Fruit fly (Drosophila melanogaster) whole organism, embryonic: ENCODE data around the gene HDAC3.
A peak's percentile ranks its signal among the peaks of the same experiment; 100 is the strongest.

Source experiments
- B-H2 ChIP-seq: fragments of 200-800 bp; sonication (Bioruptor generic); optimal IDR thresholded peaks from 2 replicates; lab custom pipeline; 2018; ENCODE audit warnings: missing biosample characterization, mild to moderate bottlenecking, missing genetic modification characterization
- BEAF-32 ChIP-seq: fragments of 200-800 bp; sonication (Bioruptor generic); optimal IDR thresholded peaks from 3 replicates; lab custom pipeline; 2017; ENCODE audit warnings: missing biosample characterization, missing genetic modification characterization, mild to moderate bottlenecking, moderate library complexity, missing genetic modification reagents
- CG12391 ChIP-seq: fragments of 200-800 bp; sonication (Bioruptor generic); optimal IDR thresholded peaks from 3 replicates; lab custom pipeline; 2018; ENCODE audit warnings: missing biosample characterization, mild to moderate bottlenecking, missing genetic modification characterization, moderate library complexity
- CG14710 ChIP-seq: fragments of 200-800 bp; sonication (Bioruptor generic); optimal IDR thresholded peaks from 3 replicates; lab custom pipeline; 2019; ENCODE audit warnings: missing biosample characterization, mild to moderate bottlenecking, missing genetic modification characterization, moderate library complexity
- CG14965 ChIP-seq: fragments of 200-800 bp; sonication (Bioruptor generic); optimal IDR thresholded peaks from 2 replicates; lab custom pipeline; 2016; ENCODE audit warnings: missing biosample characterization, missing genetic modification characterization, borderline replicate concordance
- CG16813 ChIP-seq: fragments of 200-800 bp; sonication (Bioruptor generic); IDR thresholded peaks from 3 replicates; pipeline ENCODE4 v1.3.6; 2022; ENCODE audit warnings: missing biosample characterization, missing genetic modification characterization; ENCODE audit not compliant: partially characterized antibody
- CG2120 ChIP-seq: fragments of 200-800 bp; sonication (Bioruptor generic); optimal IDR thresholded peaks from 3 replicates; lab custom pipeline; 2016; ENCODE audit warnings: missing biosample characterization, missing genetic modification characterization
- CG2129 ChIP-seq: fragments of 200-800 bp; sonication (Bioruptor generic); IDR thresholded peaks from 2 replicates; pipeline ENCODE4 v1.3.6; 2022; ENCODE audit warnings: missing biosample characterization, missing genetic modification characterization; ENCODE audit not compliant: partially characterized antibody
- CG34376 ChIP-seq: fragments of 200-800 bp; sonication (Bioruptor generic); optimal IDR thresholded peaks from 2 replicates; lab custom pipeline; 2018; ENCODE audit warnings: missing biosample characterization, mild to moderate bottlenecking, missing genetic modification characterization
- CG3838 ChIP-seq: fragments of 200-800 bp; sonication (Bioruptor generic); optimal IDR thresholded peaks from 3 replicates; lab custom pipeline; 2016; ENCODE audit warnings: missing biosample characterization, missing genetic modification characterization
- CG6654 ChIP-seq: fragments of 200-800 bp; sonication (Bioruptor generic); optimal IDR thresholded peaks from 2 replicates; lab custom pipeline; 2017; ENCODE audit warnings: missing biosample characterization, mild to moderate bottlenecking, missing genetic modification characterization
- CG7556 ChIP-seq: fragments of 200-800 bp; sonication (Bioruptor generic); optimal IDR thresholded peaks from 2 replicates; lab custom pipeline; 2017; ENCODE audit warnings: missing biosample characterization, mild to moderate bottlenecking, missing genetic modification characterization
- CG7745 ChIP-seq: fragments of 200-800 bp; sonication (Bioruptor generic); optimal IDR thresholded peaks from 2 replicates; lab custom pipeline; 2018; ENCODE audit warnings: missing biosample characterization, mild to moderate bottlenecking, missing genetic modification characterization, moderate library complexity
- CG8290 ChIP-seq, 3 experiments: fragments of 200-800 bp; sonication (Bioruptor generic); optimal IDR thresholded peaks; 2 replicates each; lab custom pipeline; 2016 to 2019; ENCODE audit warnings: missing biosample characterization in 3 of 3, missing genetic modification characterization in 3 of 3, mild to moderate bottlenecking in 2 of 3, moderate library complexity in 1 of 3
- CG8359 ChIP-seq: fragments of 200-800 bp; sonication (Bioruptor generic); optimal IDR thresholded peaks from 2 replicates; lab custom pipeline; 2017; ENCODE audit warnings: missing biosample characterization, mild to moderate bottlenecking, missing genetic modification characterization, borderline replicate concordance
- CG9609 ChIP-seq: fragments of 200-800 bp; sonication (Bioruptor generic); optimal IDR thresholded peaks from 3 replicates; lab custom pipeline; 2016; ENCODE audit warnings: missing biosample characterization, missing genetic modification characterization
- D19A ChIP-seq: fragments of 200-800 bp; optimal IDR thresholded peaks from 3 replicates; lab custom pipeline; 2019; ENCODE audit warnings: missing biosample characterization, mild to moderate bottlenecking, missing genetic modification characterization, moderate library complexity
- D19B ChIP-seq: fragments of 200-800 bp; sonication (Bioruptor generic); optimal IDR thresholded peaks from 2 replicates; lab custom pipeline; 2017; ENCODE audit warnings: missing biosample characterization, mild to moderate bottlenecking, missing genetic modification characterization
- Doc2 ChIP-seq: fragments of 200-800 bp; sonication (Bioruptor generic); IDR thresholded peaks from 2 replicates; pipeline ENCODE4 v1.3.6; 2022; ENCODE audit warnings: missing biosample characterization, missing genetic modification characterization
- Dp ChIP-seq: fragments of 200-800 bp; sonication (Bioruptor generic); optimal IDR thresholded peaks from 2 replicates; lab custom pipeline; 2018; ENCODE audit warnings: missing biosample characterization, mild to moderate bottlenecking, missing genetic modification characterization, moderate library complexity
- Ets97D ChIP-seq: fragments of 200-800 bp; sonication (Bioruptor generic); optimal IDR thresholded peaks from 3 replicates; lab custom pipeline; 2016; ENCODE audit warnings: missing biosample characterization, missing genetic modification characterization
- Gsc ChIP-seq: fragments of 200-800 bp; sonication (Bioruptor generic); IDR thresholded peaks from 2 replicates; pipeline ENCODE4 v1.3.6; 2022; ENCODE audit warnings: missing biosample characterization, missing genetic modification characterization
- Gug ChIP-seq: fragments of 200-800 bp; sonication (Bioruptor generic); IDR thresholded peaks from 4 replicates; pipeline ENCODE4 v1.3.6; 2022; ENCODE audit warnings: missing biosample characterization, missing genetic modification characterization
- H15 ChIP-seq: fragments of 200-800 bp; sonication (Bioruptor generic); IDR thresholded peaks from 3 replicates; pipeline ENCODE4 v1.3.6; 2022; ENCODE audit warnings: missing biosample characterization, missing genetic modification characterization
- HHEX ChIP-seq: fragments of 200-800 bp; sonication (Bioruptor generic); optimal IDR thresholded peaks from 3 replicates; lab custom pipeline; 2017; ENCODE audit warnings: missing biosample characterization, mild to moderate bottlenecking, missing genetic modification characterization, missing genetic modification reagents
- HLH54F ChIP-seq: fragments of 200-800 bp; sonication (Bioruptor generic); optimal IDR thresholded peaks from 3 replicates; lab custom pipeline; 2016; ENCODE audit warnings: missing biosample characterization, missing genetic modification characterization
- Lhr ChIP-seq: fragments of 200-800 bp; sonication (Bioruptor generic); optimal IDR thresholded peaks from 3 replicates; lab custom pipeline; 2017; ENCODE audit warnings: mild to moderate bottlenecking, missing biosample characterization, missing genetic modification reagents, missing genetic modification characterization
- MBD-R2 ChIP-seq: fragments of 200-800 bp; sonication (Bioruptor generic); IDR thresholded peaks from 2 replicates; pipeline ENCODE4 v1.3.6; 2022; ENCODE audit warnings: missing biosample characterization, missing genetic modification characterization
- Meics ChIP-seq: fragments of 200-800 bp; sonication (Bioruptor generic); optimal IDR thresholded peaks from 2 replicates; lab custom pipeline; 2017; ENCODE audit warnings: missing biosample characterization, mild to moderate bottlenecking, missing genetic modification characterization
- NC2β ChIP-seq: fragments of 200-800 bp; sonication (Bioruptor generic); optimal IDR thresholded peaks from 2 replicates; lab custom pipeline; 2016; ENCODE audit warnings: missing biosample characterization, missing genetic modification characterization
- Poxn ChIP-seq: fragments of 200-800 bp; sonication (Bioruptor generic); IDR thresholded peaks from 2 replicates; pipeline ENCODE4 v1.3.6; 2022; ENCODE audit warnings: missing biosample characterization, missing genetic modification characterization
- Ravus ChIP-seq: fragments of 200-800 bp; sonication (Bioruptor generic); IDR thresholded peaks from 2 replicates; pipeline ENCODE4 v1.3.6; 2022; ENCODE audit warnings: missing biosample characterization, missing genetic modification characterization
- Sox102F ChIP-seq: fragments of 200-800 bp; sonication (Bioruptor generic); optimal IDR thresholded peaks from 2 replicates; lab custom pipeline; 2018; ENCODE audit warnings: missing biosample characterization, mild to moderate bottlenecking, missing genetic modification characterization, moderate library complexity
- cad ChIP-seq: fragments of >200 bp; optimal IDR thresholded peaks from 2 replicates; lab custom pipeline; 2017; ENCODE audit warnings: missing biosample characterization, missing genetic modification characterization
- chinmo ChIP-seq: fragments of 200-800 bp; sonication (Bioruptor generic); IDR thresholded peaks from 4 replicates; pipeline ENCODE4 v1.3.6; 2022; ENCODE audit warnings: missing biosample characterization, missing genetic modification characterization; ENCODE audit not compliant: partially characterized antibody
- ci ChIP-seq: fragments of 200-800 bp; sonication (Bioruptor generic); IDR thresholded peaks from 3 replicates; pipeline ENCODE4 v1.3.6; 2022; ENCODE audit warnings: missing biosample characterization, missing genetic modification characterization
- crp ChIP-seq, 2 experiments: fragments of 200-800 bp; sonication (Bioruptor generic); optimal IDR thresholded peaks; 2 replicates in 1 of 2; 3 replicates in 1 of 2; lab custom pipeline; 2017; ENCODE audit warnings: missing biosample characterization in 2 of 2, missing genetic modification characterization in 2 of 2, mild to moderate bottlenecking in 1 of 2, moderate library complexity in 1 of 2
- dmrt11E ChIP-seq: fragments of 200-800 bp; sonication (Bioruptor generic); optimal IDR thresholded peaks from 3 replicates; lab custom pipeline; 2018; ENCODE audit warnings: missing biosample characterization, mild to moderate bottlenecking, missing genetic modification characterization, moderate library complexity
- hbn ChIP-seq: fragments of 200-800 bp; sonication (Bioruptor generic); IDR thresholded peaks from 2 replicates; pipeline ENCODE4 v1.3.6; 2022; ENCODE audit warnings: missing biosample characterization, missing genetic modification characterization; ENCODE audit not compliant: partially characterized antibody
- kah ChIP-seq: fragments of 200-800 bp; sonication (Bioruptor generic); optimal IDR thresholded peaks from 2 replicates; lab custom pipeline; 2018; ENCODE audit warnings: missing biosample characterization, mild to moderate bottlenecking, missing genetic modification characterization
- lilli ChIP-seq: fragments of 200-800 bp; sonication (Bioruptor generic); optimal IDR thresholded peaks from 3 replicates; lab custom pipeline; 2016; ENCODE audit warnings: missing biosample characterization, missing genetic modification characterization
- onecut ChIP-seq: fragments of 200-800 bp; sonication (Bioruptor generic); IDR thresholded peaks from 2 replicates; pipeline ENCODE4 v1.3.6; 2022; ENCODE audit warnings: missing biosample characterization, missing genetic modification characterization
- phol ChIP-seq: fragments of 200-800 bp; sonication (Bioruptor generic); optimal IDR thresholded peaks from 3 replicates; lab custom pipeline; 2018; ENCODE audit warnings: missing biosample characterization, mild to moderate bottlenecking, missing genetic modification characterization, moderate library complexity
- row ChIP-seq: fragments of 200-800 bp; sonication (Bioruptor generic); IDR thresholded peaks from 3 replicates; pipeline ENCODE4 v1.3.6; 2022; ENCODE audit warnings: missing biosample characterization, missing genetic modification characterization
- ssp ChIP-seq: fragments of 200-800 bp; sonication (Bioruptor generic); IDR thresholded peaks from 2 replicates; pipeline ENCODE4 v1.3.6; 2022; ENCODE audit warnings: missing biosample characterization, missing genetic modification characterization
- stwl ChIP-seq: fragments of 200-800 bp; sonication (Bioruptor generic); optimal IDR thresholded peaks from 3 replicates; lab custom pipeline; 2018; ENCODE audit warnings: missing biosample characterization, mild to moderate bottlenecking, missing genetic modification characterization, moderate library complexity
- usp ChIP-seq: fragments of >200 bp; optimal IDR thresholded peaks from 2 replicates; lab custom pipeline; 2017; ENCODE audit warnings: missing biosample characterization, missing genetic modification characterization
- vvl ChIP-seq: fragments of 200-800 bp; sonication (Bioruptor generic); IDR thresholded peaks from 2 replicates; pipeline ENCODE4 v1.3.6; 2022; ENCODE audit warnings: missing biosample characterization, missing genetic modification characterization

Gene HDAC3

dm6 chr3R:5464481-5464880, 9.9 kb downstream of the HDAC3 start, which contains the start of gene PEK (continued):
- TF ChIP-seq Lhr (GFP tag; lab: Kevin White, UChicago) (peak; percentile 32), Ravus (GFP tag; lab: Robert Waterston, UW) (no peak), ci (GFP tag; lab: Robert Waterston, UW) (no peak), CG6654 (GFP tag; lab: Kevin White, UChicago) (no peak), Ets97D (GFP tag; lab: Kevin White, UChicago) (peak; percentile 31), row (GFP tag; lab: Robert Waterston, UW) (0 out of 3 replicates have a peak, but pooled peaks have one; percentile 20), CG2120 (GFP tag; lab: Kevin White, UChicago) (peak; percentile 4), Dp (GFP tag; lab: Kevin White, UChicago) (peak; percentile 51), stwl (peak; percentile 60), CG3838 (GFP tag; lab: Kevin White, UChicago) (no peak), Gug (GFP tag; lab: Robert Waterston, UW) (no peak), CG8290 (GFP tag; optimal IDR thresholded peaks at IDR 0.05; lab: Kevin White, UChicago) (no peak), CG8290 (tag; optimal IDR thresholded peaks at IDR 0.05; lab: Kevin White, UChicago) (peak in 1 of 2 experiments; percentile 33), CG7556 (GFP tag; lab: Kevin White, UChicago) (no peak), ssp (GFP tag; lab: Robert Waterston, UW) (no peak), CG14710 (tag; lab: Kevin White, UChicago) (peak; percentile 42), cad (GFP tag; lab: Kevin White, UChicago) (no peak), lilli (GFP tag; lab: Kevin White, UChicago) (no peak), dmrt11E (no peak), phol (peak; percentile 8), BEAF-32 (GFP tag; lab: Kevin White, UChicago) (peak; percentile 28), crp (GFP tag; optimal IDR thresholded peaks at IDR 0.05; lab: Kevin White, UChicago) (peak in 1 of 2 experiments; percentile 61), CG9609 (GFP tag; lab: Kevin White, UChicago) (no peak), chinmo (GFP tag; lab: Robert Waterston, UW) (peak; percentile 7; the same call in 1 of the 4 replicates), kah (GFP tag; lab: Kevin White, UChicago) (peak; percentile 36), hbn (GFP tag; lab: Robert Waterston, UW) (0 out of 2 replicates have a peak, but pooled peaks have one; percentile 29)

- TF ChIP-seq CG7745 (no peak), Poxn (GFP tag; lab: Robert Waterston, UW) (no peak), CG34376 (GFP tag; lab: Kevin White, UChicago) (peak; percentile 58), MBD-R2 (peak; percentile 79), Doc2 (GFP tag; lab: Robert Waterston, UW) (no peak), vvl (GFP tag; lab: Robert Waterston, UW) (0 out of 2 replicates have a peak, but pooled peaks have one; percentile 10), CG12391 (tag; lab: Kevin White, UChicago) (no peak), usp (GFP tag; lab: Kevin White, UChicago) (no peak), ssp (GFP tag; lab: Robert Waterston, UW) (no peak), B-H2 (GFP tag; lab: Kevin White, UChicago) (no peak), CG16813 (GFP tag; lab: Robert Waterston, UW) (0 out of 3 replicates have a peak, but pooled peaks have one; percentile 6), HLH54F (no peak), onecut (GFP tag; lab: Robert Waterston, UW) (no peak), Sox102F (no peak), NC2β (no peak), D19A (tag; lab: Kevin White, UChicago) (peak; percentile 58), H15 (GFP tag; lab: Robert Waterston, UW) (no peak), D19B (no peak), HHEX (GFP tag; lab: Kevin White, UChicago) (no peak), CG8359 (GFP tag; lab: Kevin White, UChicago) (no peak), CG2129 (no peak), Gsc (GFP tag; lab: Robert Waterston, UW) (no peak), Meics (GFP tag; lab: Kevin White, UChicago) (no peak), CG14965 (GFP tag; lab: Kevin White, UChicago) (no peak)
Measured at dm6 chr3R:5463199-5463949, 11.0 kb downstream of the HDAC3 start.
